Fruit fly (Drosophila melanogaster): ENCODE measurements around the gene CG44303.

DNA sequence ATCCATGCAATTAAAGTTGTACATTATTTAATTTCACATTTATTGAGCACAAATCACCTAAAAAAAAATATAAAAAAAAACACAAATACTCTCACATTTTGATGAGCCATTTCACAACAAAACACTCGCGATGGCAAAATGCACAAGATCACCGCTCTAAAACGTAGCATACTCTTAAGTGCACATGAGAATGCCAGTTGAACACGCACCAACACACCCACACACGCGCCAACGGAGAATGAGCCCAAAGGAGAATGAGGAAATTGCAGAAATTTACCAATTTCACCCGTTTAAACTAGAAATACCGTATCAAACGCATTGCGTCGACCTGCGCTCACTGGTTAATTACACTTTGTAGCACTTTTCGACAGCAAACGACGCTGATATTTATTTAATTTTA lies 27.3 kb downstream of the CG44303 start:
- TF ChIP-seq sage (GFP tag; optimal IDR thresholded peaks at IDR 0.05) (no peak), psq (GFP tag; optimal IDR thresholded peaks at IDR 0.05) (peak; percentile 53), jim (GFP tag; optimal IDR thresholded peaks at IDR 0.05) (no peak), h (GFP tag; optimal IDR thresholded peaks at IDR 0.05) (no peak), CrebA (GFP tag; optimal IDR thresholded peaks at IDR 0.05; ENCODE audit: borderline replicate concordance) (no peak), OdsH (GFP tag; optimal IDR thresholded peaks at IDR 0.05) (no peak), br (GFP tag; optimal IDR thresholded peaks at IDR 0.05) (no peak), ey (GFP tag; optimal IDR thresholded peaks at IDR 0.05) (no peak), Dif (GFP tag; optimal IDR thresholded peaks at IDR 0.05; ENCODE audit: partially characterized antibody) (no peak), Dfd (GFP tag; optimal IDR thresholded peaks at IDR 0.05) (no peak), pan (optimal IDR thresholded peaks at IDR 0.05) (no peak), Vsx2 (GFP tag; optimal IDR thresholded peaks at IDR 0.05; ENCODE audit: partially characterized antibody) (no peak), fru (GFP tag; optimal IDR thresholded peaks at IDR 0.05) (no peak)

Measured in whole organism, wandering third instar larva.